Worm (Caenorhabditis elegans): ENCODE measurements around the gene F42A6.2.

- no peak for TF ChIP-seq ztf-11 (tag; optimal IDR thresholded peaks at IDR 0.05)
- no peak for TF ChIP-seq nhr-12 (tag; optimal IDR thresholded peaks at IDR 0.05)
- no peak for TF ChIP-seq nhr-2 (tag; optimal IDR thresholded peaks at IDR 0.05)
- TF ChIP-seq sptf-1 (tag; optimal IDR thresholded peaks at IDR 0.05), result no peak
- no peak for TF ChIP-seq nhr-28 (tag; optimal IDR thresholded peaks at IDR 0.05)
Observed at ce11 chrIV:3348334-3348733, 7.1 kb downstream of the F42A6.2 start.

Measured in whole organism, mixed stage, embryonic.